Worm (Caenorhabditis elegans) whole organism, L4 larva: ENCODE results near the gene col-101.
A peak's percentile ranks its signal among the peaks of the same experiment; 100 is the strongest.

Experiments used
- D1046.2 ChIP-seq: fragments of 200-800 bp; sonication (Bioruptor generic); IDR thresholded peaks from 2 replicates; pipeline ENCODE4 v1.3.6; 2022; ENCODE audit warnings: missing genetic modification characterization, missing compliant biosample characterization
- F44E2.7 ChIP-seq: fragments of 200-800 bp; sonication (Bioruptor generic); IDR thresholded peaks from 2 replicates; pipeline ENCODE4 v2.1.2; 2022; ENCODE audit warnings: missing genetic modification characterization, missing compliant biosample characterization
- T20F7.1 ChIP-seq: fragments of 200-800 bp; sonication (Bioruptor generic); optimal IDR thresholded peaks from 2 replicates; lab custom pipeline; 2018; ENCODE audit warnings: mild to moderate bottlenecking, missing genetic modification characterization, missing compliant biosample characterization
- T26A8.4 ChIP-seq: fragments of 200-800 bp; sonication (Bioruptor generic); IDR thresholded peaks from 2 replicates; pipeline ENCODE4 v1.3.6; 2022; ENCODE audit warnings: missing genetic modification characterization, missing compliant biosample characterization
- Y48G9A.11 ChIP-seq: fragments of 200-800 bp; sonication (Bioruptor generic); IDR thresholded peaks from 2 replicates; pipeline ENCODE4 v1.3.6; 2022; ENCODE audit warnings: missing genetic modification reagents, missing genetic modification characterization, missing compliant biosample characterization
- ZK546.5 ChIP-seq, 2 experiments: sonication (generic microtip); optimal IDR thresholded peaks; 2 replicates each; lab custom pipeline; 2017; ENCODE audit warnings: missing biosample characterization in 2 of 2, missing genetic modification characterization in 2 of 2
- aly-2 ChIP-seq: sonication (generic microtip); optimal IDR thresholded peaks from 2 replicates; lab custom pipeline; 2018; ENCODE audit warnings: missing biosample characterization, missing genetic modification characterization
- ceh-32 ChIP-seq: sonication (generic microtip); optimal IDR thresholded peaks from 2 replicates; lab custom pipeline; 2016; ENCODE audit warnings: mild to moderate bottlenecking, missing genetic modification characterization, missing compliant biosample characterization; ENCODE audit not compliant: poor library complexity
- cey-2 ChIP-seq: sonication (generic microtip); optimal IDR thresholded peaks from 3 replicates; lab custom pipeline; 2017; ENCODE audit warnings: missing genetic modification characterization, mild to moderate bottlenecking, missing compliant biosample characterization, antibody characterized with exemption, borderline replicate concordance; ENCODE audit not compliant: insufficient read depth
- ctbp-1 ChIP-seq: fragments of 200-800 bp; sonication (Bioruptor generic); IDR thresholded peaks from 2 replicates; pipeline ENCODE4 v1.3.6; 2022; ENCODE audit warnings: missing genetic modification reagents, missing genetic modification characterization, missing compliant biosample characterization
- daf-12 ChIP-seq: fragments of 150-350 bp; optimal IDR thresholded peaks from 2 replicates; lab custom pipeline; 2014; ENCODE audit warnings: missing biosample characterization, missing genetic modification reagents, missing genetic modification characterization
- daf-16 ChIP-seq, 3 experiments: sonication (generic microtip); optimal IDR thresholded peaks; 2 replicates each; lab custom pipeline; 2016 to 2017; ENCODE audit warnings: missing genetic modification characterization in 3 of 3, missing genetic modification reagents in 3 of 3, mild to moderate bottlenecking in 2 of 3, missing compliant biosample characterization in 2 of 3, missing biosample characterization in 1 of 3, moderate library complexity in 1 of 3
- dmd-6 ChIP-seq: fragments of 200-800 bp; sonication (Bioruptor generic); IDR thresholded peaks from 2 replicates; pipeline ENCODE4 v1.3.6; 2022; ENCODE audit warnings: missing genetic modification reagents, missing genetic modification characterization, missing compliant biosample characterization
- dmd-9 ChIP-seq: fragments of 200-800 bp; sonication (Bioruptor generic); IDR thresholded peaks from 2 replicates; pipeline ENCODE4 v1.3.6; 2022; ENCODE audit warnings: missing genetic modification reagents, missing genetic modification characterization, missing compliant biosample characterization
- dpl-1 ChIP-seq: fragments of 150-350 bp; optimal IDR thresholded peaks from 2 replicates; lab custom pipeline; 2014; ENCODE audit warnings: missing biosample characterization, missing genetic modification reagents, missing genetic modification characterization
- dve-1 ChIP-seq: sonication (generic microtip); optimal IDR thresholded peaks from 2 replicates; lab custom pipeline; 2017; ENCODE audit warnings: antibody characterized with exemption, mild to moderate bottlenecking, missing genetic modification characterization, missing compliant biosample characterization; ENCODE audit not compliant: insufficient read depth
- egl-43 ChIP-seq: fragments of 200-800 bp; sonication (Bioruptor generic); IDR thresholded peaks from 2 replicates; pipeline ENCODE4 v1.3.6; 2022; ENCODE audit warnings: missing genetic modification reagents, missing genetic modification characterization, missing compliant biosample characterization
- gei-8 ChIP-seq: fragments of 200-800 bp; sonication (Bioruptor generic); optimal IDR thresholded peaks from 2 replicates; lab custom pipeline; 2018; ENCODE audit warnings: mild to moderate bottlenecking, missing genetic modification characterization, missing compliant biosample characterization
- hif-1 ChIP-seq, 2 experiments: sonication (generic microtip); optimal IDR thresholded peaks; 2 replicates each; lab custom pipeline; 2016 to 2017; ENCODE audit warnings: missing compliant biosample characterization in 2 of 2, missing genetic modification characterization in 2 of 2, missing genetic modification reagents in 2 of 2, missing genotype in 2 of 2, mild to moderate bottlenecking in 1 of 2
- hlh-11 ChIP-seq: fragments of 200-800 bp; sonication (Bioruptor generic); optimal IDR thresholded peaks from 2 replicates; lab custom pipeline; 2018; ENCODE audit warnings: mild to moderate bottlenecking, missing genetic modification characterization, missing compliant biosample characterization
- hlh-30 ChIP-seq: sonication (generic microtip); optimal IDR thresholded peaks from 2 replicates; lab custom pipeline; 2017; ENCODE audit warnings: antibody characterized with exemption, mild to moderate bottlenecking, missing genetic modification characterization, missing compliant biosample characterization; ENCODE audit not compliant: insufficient read depth
- hmg-1.1 ChIP-seq: fragments of 200-800 bp; sonication (Bioruptor generic); IDR thresholded peaks from 2 replicates; pipeline ENCODE4 v1.3.6; 2022; ENCODE audit warnings: missing genetic modification reagents, missing genetic modification characterization, missing compliant biosample characterization
- lin-15B ChIP-seq: fragments of 150-350 bp; sonication (generic microtip); optimal IDR thresholded peaks from 3 replicates; lab custom pipeline; 2014; ENCODE audit warnings: missing biosample characterization, missing genetic modification characterization
- lin-38 ChIP-seq: fragments of 200-800 bp; sonication (Bioruptor generic); IDR thresholded peaks from 2 replicates; pipeline ENCODE4 v1.3.6; 2022; ENCODE audit warnings: missing genetic modification reagents, missing genetic modification characterization, missing compliant biosample characterization
- nhr-10 ChIP-seq: fragments of 150-350 bp; optimal IDR thresholded peaks from 2 replicates; lab custom pipeline; 2014; ENCODE audit warnings: missing biosample characterization, missing genetic modification characterization
- nhr-11 ChIP-seq: fragments of 150-350 bp; optimal IDR thresholded peaks from 2 replicates; lab custom pipeline; 2014; ENCODE audit warnings: missing biosample characterization, missing genetic modification characterization
- nhr-28 ChIP-seq: fragments of 150-350 bp; optimal IDR thresholded peaks from 2 replicates; lab custom pipeline; 2014; ENCODE audit warnings: missing biosample characterization, missing genetic modification characterization
- nhr-42 ChIP-seq: fragments of 200-800 bp; sonication (Bioruptor generic); IDR thresholded peaks from 2 replicates; pipeline ENCODE4 v1.3.6; 2022; ENCODE audit warnings: missing genetic modification characterization, missing compliant biosample characterization
- nhr-48 ChIP-seq: sonication (generic microtip); optimal IDR thresholded peaks from 2 replicates; lab custom pipeline; 2016; ENCODE audit warnings: mild to moderate bottlenecking, missing genetic modification characterization, missing compliant biosample characterization
- php-3 ChIP-seq: fragments of 200-800 bp; sonication (Bioruptor generic); IDR thresholded peaks from 2 replicates; pipeline ENCODE4 v1.3.6; 2022; ENCODE audit warnings: missing genetic modification reagents, missing genetic modification characterization, missing compliant biosample characterization
- pqm-1 ChIP-seq: sonication (generic microtip); optimal IDR thresholded peaks from 2 replicates; lab custom pipeline; 2017; ENCODE audit warnings: missing biosample characterization, missing genetic modification characterization
- rbr-2 ChIP-seq: sonication (generic microtip); optimal IDR thresholded peaks from 2 replicates; lab custom pipeline; 2016; ENCODE audit warnings: missing genotype, missing genetic modification characterization, missing compliant biosample characterization
- set-16 ChIP-seq: fragments of 200-800 bp; sonication (Bioruptor generic); IDR thresholded peaks from 2 replicates; pipeline ENCODE4 v1.3.6; 2022; ENCODE audit warnings: missing genetic modification reagents, missing genetic modification characterization, missing compliant biosample characterization
- spr-3 ChIP-seq: fragments of 200-800 bp; sonication (Bioruptor generic); optimal IDR thresholded peaks from 2 replicates; lab custom pipeline; 2018; ENCODE audit warnings: mild to moderate bottlenecking, missing genetic modification characterization, missing compliant biosample characterization
- tag-97 ChIP-seq: fragments of 200-800 bp; sonication (Bioruptor generic); IDR thresholded peaks from 2 replicates; pipeline ENCODE4 v1.3.6; 2022; ENCODE audit warnings: missing genetic modification characterization, missing compliant biosample characterization
- unc-62 ChIP-seq, 3 experiments: fragments of 150-350 bp in 1 of 3; sonication (generic microtip); optimal IDR thresholded peaks in 2 of 3; peaks in 1 of 3; 1 replicate in 1 of 3; 2 replicates in 2 of 3; lab custom pipeline; 2014 to 2017; ENCODE audit warnings: missing biosample characterization in 3 of 3, missing genetic modification characterization in 3 of 3, missing genetic modification reagents in 3 of 3, missing genotype in 1 of 3
- ztf-7 ChIP-seq: fragments of 150-350 bp; optimal IDR thresholded peaks from 2 replicates; lab custom pipeline; 2014; ENCODE audit warnings: missing biosample characterization, missing genetic modification characterization

col-101 gene

DNA sequence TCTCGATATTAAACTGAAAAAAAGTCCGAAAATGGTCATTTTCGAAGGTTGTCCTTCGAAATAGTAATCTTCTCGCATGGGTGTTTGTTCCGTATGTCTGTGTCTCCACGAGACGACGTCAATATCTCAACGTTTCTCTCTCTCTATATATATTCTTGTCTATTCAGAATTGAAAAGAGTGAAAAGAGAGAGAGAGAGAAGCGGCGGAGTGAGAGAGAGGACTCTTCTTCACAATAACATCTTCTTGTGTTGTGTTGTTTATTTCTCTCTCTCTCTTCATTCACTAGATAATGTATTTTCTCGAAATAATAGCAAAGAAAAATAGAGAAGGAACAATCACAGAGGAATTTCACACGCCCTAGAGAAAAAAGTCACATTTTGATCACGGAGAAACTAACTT, 39.6 kb upstream of the col-101 start (continued):
- TF ChIP-seq unc-62 (GFP tag; optimal IDR thresholded peaks at IDR 0.05 in 1 of 2; lab: Kevin White, UChicago): peak in 1 of 2 experiments; percentile 91
- no peak for TF ChIP-seq unc-62 (tag; optimal IDR thresholded peaks at IDR 0.05; lab: Kevin White, UChicago)
- no peak for TF ChIP-seq ceh-32
- no peak for TF ChIP-seq pqm-1

DNA sequence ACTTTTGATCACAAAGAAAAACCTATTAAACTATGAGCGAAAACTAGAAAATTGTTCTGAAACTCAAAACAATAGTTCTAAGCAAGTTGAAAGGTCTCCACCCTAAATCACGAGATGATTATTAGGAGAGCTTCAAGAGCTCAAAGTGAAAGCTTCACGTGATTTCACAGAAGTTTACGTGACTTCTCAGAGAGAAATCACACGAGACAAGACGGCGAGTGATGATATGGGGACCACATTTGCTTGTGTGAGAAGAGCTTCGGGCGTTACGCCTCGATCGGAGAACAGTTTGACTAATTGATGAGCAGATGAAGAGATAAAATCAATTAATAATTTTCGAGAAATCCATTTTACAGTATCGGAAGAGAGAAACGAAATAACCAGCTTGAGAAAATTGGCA, 38.2 kb upstream of the col-101 start:
- TF ChIP-seq hif-1 (tag; optimal IDR thresholded peaks at IDR 0.05; lab: Kevin White, UChicago): peak in 1 of 2 experiments; percentile 85
- TF ChIP-seq tag-97 (GFP tag; lab: Robert Waterston, UW): no peak
- peak; percentile 27 for TF ChIP-seq hlh-11 (tag; lab: Kevin White, UChicago)

DNA sequence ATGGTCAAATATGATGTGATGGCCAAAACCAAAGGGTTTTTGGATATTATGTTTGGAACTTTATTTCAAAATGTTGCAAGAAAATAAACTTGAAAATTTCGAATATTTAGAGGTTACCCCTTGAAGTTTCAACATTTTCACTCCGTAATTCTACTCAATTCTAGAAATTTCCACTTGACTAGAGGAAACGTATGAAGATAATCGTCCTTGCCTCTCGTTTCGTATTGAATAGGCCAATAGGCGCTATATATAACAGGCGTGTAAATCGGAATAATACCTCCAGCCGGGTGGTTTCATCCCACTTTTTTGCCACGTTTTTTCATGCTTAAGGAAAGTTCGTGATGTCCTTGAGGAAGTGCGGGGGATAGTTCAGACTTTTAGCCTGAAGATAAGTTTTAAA, 16.5 kb upstream of the col-101 start:
- TF ChIP-seq gei-8 (GFP tag; lab: Kevin White, UChicago) (no peak), T20F7.1 (no peak), dmd-9 (GFP tag; lab: Robert Waterston, UW) (no peak), unc-62 (GFP tag; optimal IDR thresholded peaks at IDR 0.05 in 1 of 2; lab: Kevin White, UChicago) (peak in 1 of 2 experiments; percentile 74), unc-62 (tag; optimal IDR thresholded peaks at IDR 0.05; lab: Kevin White, UChicago) (no peak)

DNA sequence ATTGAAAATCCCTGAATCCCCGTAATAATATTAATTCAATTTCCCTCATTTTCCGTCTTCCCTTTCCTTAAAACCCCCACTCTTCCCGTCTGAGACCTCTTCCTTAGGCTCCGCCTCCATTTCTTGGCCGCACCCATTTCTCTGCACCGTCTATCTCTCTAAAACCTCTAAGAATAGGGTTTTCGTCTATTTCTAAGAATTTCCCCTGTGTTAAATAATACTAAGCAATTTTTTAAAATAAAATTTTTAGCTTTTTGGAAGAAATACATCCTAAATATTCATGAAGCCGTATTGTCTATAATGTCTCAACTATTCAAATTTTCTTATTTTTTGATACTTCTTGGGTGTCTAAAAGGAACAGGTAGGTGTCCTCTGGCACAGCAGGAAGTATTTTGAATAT, 12.7 kb upstream of the col-101 start, which contains the start of gene cdh-8:
Gene cdh-8, plus strand, starts transcription at position 301 of the 400 bp plus-strand sequence.
- TF ChIP-seq ZK546.5 (tag; optimal IDR thresholded peaks at IDR 0.05; lab: Kevin White, UChicago) (no peak), gei-8 (GFP tag; lab: Kevin White, UChicago) (no peak), T20F7.1 (no peak), nhr-10 (tag; lab: Kevin White, UChicago) (no peak), T26A8.4 (GFP tag; lab: Robert Waterston, UW) (no peak), lin-15B (tag; lab: Kevin White, UChicago) (no peak), dpl-1 (GFP tag; lab: Kevin White, UChicago) (no peak), D1046.2 (GFP tag; lab: Robert Waterston, UW) (no peak), nhr-42 (GFP tag; lab: Robert Waterston, UW) (no peak)

DNA sequence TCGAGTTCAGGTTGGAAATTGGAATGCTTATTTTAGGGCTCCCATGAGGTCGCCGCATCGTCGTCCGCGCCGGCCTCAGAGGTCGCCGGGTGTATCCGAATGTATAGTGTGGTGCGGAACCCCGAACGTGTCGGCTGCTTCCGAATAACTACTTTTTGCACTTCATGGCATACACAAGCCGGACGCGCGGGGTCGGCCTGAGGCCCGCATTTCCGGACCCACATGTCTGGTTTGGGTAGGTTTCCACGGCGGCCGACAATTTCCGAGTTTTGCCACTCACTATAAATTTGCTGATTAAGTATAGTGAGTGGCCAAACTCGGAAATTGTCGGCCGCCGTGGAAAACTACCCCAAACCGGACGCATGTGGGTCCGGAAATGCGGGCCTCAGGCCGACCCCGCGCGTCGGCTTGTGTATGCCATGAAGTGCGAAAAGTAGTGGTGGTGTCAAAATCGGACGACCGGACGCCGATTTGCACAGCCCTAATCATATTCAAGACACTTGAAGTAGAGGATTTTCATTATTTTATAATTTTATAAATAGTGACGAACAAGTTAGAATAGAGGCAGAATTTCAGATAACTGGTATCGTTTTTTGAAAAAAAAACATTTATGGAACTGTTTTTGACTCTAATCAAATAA, 11.5 kb upstream of the col-101 start:
- 0 out of 2 replicates have a peak, but pooled peaks have one; percentile 45 for TF ChIP-seq Y48G9A.11
- TF ChIP-seq set-16 (GFP tag; lab: Robert Waterston, UW): peak; percentile 55
- no peak for TF ChIP-seq daf-12 (tag; lab: Kevin White, UChicago)
- TF ChIP-seq, all 104 proteins: peak for 2

DNA sequence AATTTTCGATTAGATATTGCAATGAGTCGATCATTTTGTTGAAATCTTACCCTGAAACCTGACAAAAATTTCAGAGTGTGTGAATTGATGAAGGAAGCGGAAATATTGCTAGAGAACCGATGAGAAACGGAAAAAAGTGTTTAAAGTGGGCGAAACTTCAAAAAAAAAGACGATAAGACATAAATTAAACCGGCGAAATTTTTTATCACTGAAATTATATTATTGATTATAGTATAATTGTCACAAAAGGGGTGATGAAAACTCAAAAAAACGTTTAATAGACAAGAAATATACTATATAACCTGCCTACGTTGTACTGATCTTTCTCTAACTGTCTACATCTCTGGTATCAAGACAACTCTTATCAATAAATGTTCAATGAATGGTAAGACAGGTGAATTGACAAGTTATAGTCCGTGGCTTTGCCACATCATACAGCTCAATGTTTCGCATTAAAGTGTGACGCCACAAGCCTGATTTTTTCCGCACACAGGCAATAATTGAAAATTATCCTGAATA, 10.4 kb upstream of the col-101 start, which contains the start of gene pxmp-4:
Gene pxmp-4, minus strand, starts transcription at position 51 of the 519 bp plus-strand sequence.
- TF ChIP-seq gei-8 (GFP tag; lab: Kevin White, UChicago): no peak
- TF ChIP-seq hlh-11 (tag; lab: Kevin White, UChicago): peak; percentile 19
- no peak for TF ChIP-seq daf-16 (GFP tag; optimal IDR thresholded peaks at IDR 0.05; lab: Kevin White, UChicago)
- TF ChIP-seq daf-16 (tag; optimal IDR thresholded peaks at IDR 0.05; lab: Kevin White, UChicago): peak; percentile 58
- no peak for TF ChIP-seq D1046.2 (GFP tag; lab: Robert Waterston, UW)
- no peak for TF ChIP-seq hlh-30 (tag; lab: Kevin White, UChicago)
- TF ChIP-seq nhr-48: peak; percentile 35
- TF ChIP-seq lin-38 (GFP tag; lab: Robert Waterston, UW): no peak
- TF ChIP-seq ztf-7 (tag; lab: Kevin White, UChicago): no peak
- peak; percentile 74 for TF ChIP-seq dve-1
- TF ChIP-seq rbr-2: no peak
- no peak for TF ChIP-seq ZK546.5 (tag; optimal IDR thresholded peaks at IDR 0.05; lab: Kevin White, UChicago)
- TF ChIP-seq nhr-11 (tag; lab: Kevin White, UChicago): no peak
- peak in 1 of 2 experiments; percentile 85 for TF ChIP-seq unc-62 (GFP tag; optimal IDR thresholded peaks at IDR 0.05 in 1 of 2; lab: Kevin White, UChicago)
- no peak for TF ChIP-seq unc-62 (tag; optimal IDR thresholded peaks at IDR 0.05; lab: Kevin White, UChicago)
- no peak for TF ChIP-seq spr-3 (GFP tag; lab: Kevin White, UChicago)
- peak; percentile 79; the same call in 1 of the 2 replicates for TF ChIP-seq php-3 (GFP tag; lab: Robert Waterston, UW)
- no peak for TF ChIP-seq hmg-1.1 (GFP tag; lab: Robert Waterston, UW)
- TF ChIP-seq aly-2: no peak
- TF ChIP-seq ctbp-1: no peak
- peak; percentile 74 for TF ChIP-seq dmd-6
- TF ChIP-seq nhr-28: peak; percentile 68
- TF ChIP-seq F44E2.7 (GFP tag; lab: Robert Waterston, UW): no peak
- no peak for TF ChIP-seq cey-2 (tag; lab: Kevin White, UChicago)
- TF ChIP-seq pqm-1: peak; percentile 50
- TF ChIP-seq egl-43: no peak
